Worm (Caenorhabditis elegans): ENCODE measurements around the gene srx-125.

DNA sequence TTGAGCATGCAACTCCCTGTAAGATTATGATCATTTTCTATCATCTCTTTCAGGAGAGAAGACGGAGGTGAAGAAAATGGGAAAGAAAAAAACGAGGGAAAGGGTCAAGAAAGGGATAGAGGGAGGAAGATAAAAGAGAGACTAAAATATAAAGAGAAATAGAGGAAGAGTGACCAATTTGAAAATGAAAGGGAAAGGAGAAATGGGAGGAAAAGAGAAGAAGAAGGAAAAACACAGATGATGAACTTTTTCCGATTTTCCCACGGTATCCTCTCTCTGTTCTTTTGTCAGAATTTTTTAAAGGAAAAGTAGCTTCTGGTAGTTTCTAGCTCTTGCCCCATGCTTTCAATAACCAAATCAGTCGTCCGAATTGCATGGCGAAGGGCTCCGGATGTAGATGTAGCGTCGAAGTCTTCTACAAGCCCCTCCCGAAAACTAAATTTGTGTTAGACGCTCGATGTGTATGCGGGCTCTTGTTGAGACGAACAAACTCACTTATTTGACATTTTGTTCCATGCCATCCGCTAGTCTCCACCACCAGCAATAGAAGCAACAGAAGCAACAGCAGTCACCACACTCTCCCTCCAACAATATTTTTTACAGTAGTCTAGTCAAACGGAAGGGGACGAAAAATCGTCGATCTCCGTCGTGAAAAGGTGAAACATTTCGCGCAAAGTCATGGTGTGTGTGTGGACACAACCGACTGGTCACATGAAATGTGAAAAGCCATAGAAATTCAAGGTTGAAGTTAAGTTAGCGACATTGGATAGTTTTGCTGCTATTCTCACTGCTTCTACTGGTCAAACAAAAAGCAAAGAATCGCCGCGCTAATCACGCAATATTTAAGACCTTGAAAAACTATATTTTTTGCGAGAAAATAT lies 24.5 kb downstream of the srx-125 start, which contains the start of gene somi-1:
- TF ChIP-seq tab-1 (GFP tag; IDR thresholded peaks at IDR 0.05) (no peak), T22C8.4 (GFP tag; IDR thresholded peaks at IDR 0.05) (no peak), ztf-23 (GFP tag; IDR thresholded peaks at IDR 0.05) (peak; percentile 15; the same call in 1 of the 2 replicates), flt-1 (GFP tag; IDR thresholded peaks at IDR 0.05) (no peak), cog-1 (tag; optimal IDR thresholded peaks at IDR 0.05) (no peak), med-1 (GFP tag; optimal IDR thresholded peaks at IDR 0.05; ENCODE audit: insufficient read depth) (no peak), ref-1 (GFP tag; conservative IDR thresholded peaks at IDR 0.05) (no peak)

Measured in whole organism, midembryonic.